Fruit fly (Drosophila melanogaster): Measurements from ENCODE around the gene bgm.

bgm gene

dm6 chr2L:14047170-14047632 lies 34.4 kb downstream of the bgm start, which contains the start of gene NimC4 (continued):
- peak; percentile 87 for TF ChIP-seq CG17328 (GFP tag; IDR thresholded peaks at IDR 0.05)
- peak; percentile 61; the same call in 1 of the 2 replicates for TF ChIP-seq CG14667 (GFP tag; IDR thresholded peaks at IDR 0.05)
- peak; percentile 35 for TF ChIP-seq CG4617 (GFP tag; optimal IDR thresholded peaks at IDR 0.05; ENCODE audit: borderline replicate concordance)
- TF ChIP-seq al (GFP tag; IDR thresholded peaks at IDR 0.05): no peak
- peak; percentile 32 for TF ChIP-seq CG13624 (GFP tag; optimal IDR thresholded peaks at IDR 0.05)
- peak; percentile 78 for TF ChIP-seq gt (GFP tag; IDR thresholded peaks at IDR 0.05)
- TF ChIP-seq Atf3 (GFP tag; optimal IDR thresholded peaks at IDR 0.05): peak; percentile 66
- TF ChIP-seq PHDP (tag; optimal IDR thresholded peaks at IDR 0.05): peak; percentile 20
- TF ChIP-seq nmo (GFP tag; optimal IDR thresholded peaks at IDR 0.05): peak; percentile 85
- no peak for TF ChIP-seq CG13287 (GFP tag; IDR thresholded peaks at IDR 0.05; ENCODE audit: partially characterized antibody)
- TF ChIP-seq Adf1 (GFP tag; IDR thresholded peaks at IDR 0.05): no peak
- no peak for TF ChIP-seq CrebB (tag; optimal IDR thresholded peaks at IDR 0.05)
- TF ChIP-seq sna (GFP tag; IDR thresholded peaks at IDR 0.05; ENCODE audit: partially characterized antibody): no peak
- no peak for TF ChIP-seq Hand (GFP tag; optimal IDR thresholded peaks at IDR 0.05)
- peak; percentile 46 for TF ChIP-seq CG15601 (tag; optimal IDR thresholded peaks at IDR 0.05)
- no peak for TF ChIP-seq HLH4C (GFP tag; IDR thresholded peaks at IDR 0.05; ENCODE audit: partially characterized antibody)
- TF ChIP-seq zfh2 (GFP tag; optimal IDR thresholded peaks at IDR 0.05): no peak
- no peak for TF ChIP-seq CG6175 (GFP tag; IDR thresholded peaks at IDR 0.05)
- no peak for TF ChIP-seq CTCF (GFP tag; optimal IDR thresholded peaks at IDR 0.05)
- no peak for TF ChIP-seq Meics (GFP tag; optimal IDR thresholded peaks at IDR 0.05)
- peak; percentile 81; the same call in 2 of the 3 replicates for TF ChIP-seq CG34422 (GFP tag; IDR thresholded peaks at IDR 0.05)
- peak; percentile 57 for TF ChIP-seq CG11504 (tag; optimal IDR thresholded peaks at IDR 0.05)
- TF ChIP-seq jing (GFP tag; optimal IDR thresholded peaks at IDR 0.05): peak; percentile 51
- peak; percentile 99 for TF ChIP-seq CG15696 (tag; optimal IDR thresholded peaks at IDR 0.05)
- peak; percentile 46 for TF ChIP-seq CHES-1-like (GFP tag; optimal IDR thresholded peaks at IDR 0.05)
- peak; percentile 69 for TF ChIP-seq MTF-1 (GFP tag; optimal IDR thresholded peaks at IDR 0.05; ENCODE audit: borderline replicate concordance)
- TF ChIP-seq CG7839 (tag; optimal IDR thresholded peaks at IDR 0.05): peak; percentile 78
- no peak for TF ChIP-seq CG3281 (GFP tag; optimal IDR thresholded peaks at IDR 0.05)
- TF ChIP-seq exex (tag; optimal IDR thresholded peaks at IDR 0.05): no peak
- peak; percentile 50 for TF ChIP-seq aop (GFP tag; IDR thresholded peaks at IDR 0.05)
- TF ChIP-seq ftz-f1 (GFP tag; optimal IDR thresholded peaks at IDR 0.05): no peak
- TF ChIP-seq BtbVII (GFP tag; optimal IDR thresholded peaks at IDR 0.05): no peak
- peak; percentile 22 for TF ChIP-seq Asciz (GFP tag; optimal IDR thresholded peaks at IDR 0.05)
- TF ChIP-seq dati (GFP tag; IDR thresholded peaks at IDR 0.05): peak; percentile 58; the same call in 1 of the 2 replicates
- TF ChIP-seq Six4 (GFP tag; optimal IDR thresholded peaks at IDR 0.05): peak; percentile 65
- TF ChIP-seq Bgb (GFP tag; IDR thresholded peaks at IDR 0.05; ENCODE audit: partially characterized antibody): no peak
- TF ChIP-seq C15 (GFP tag; IDR thresholded peaks at IDR 0.05): no peak
- TF ChIP-seq bowl (GFP tag; IDR thresholded peaks at IDR 0.05): no peak
- peak; percentile 56; the same call in 1 of the 3 replicates for TF ChIP-seq z (GFP tag; IDR thresholded peaks at IDR 0.05)
- TF ChIP-seq usp (GFP tag; optimal IDR thresholded peaks at IDR 0.05): no peak
- no peak for TF ChIP-seq lbe (GFP tag; optimal IDR thresholded peaks at IDR 0.05)
- no peak for TF ChIP-seq Eip74EF (GFP tag; optimal IDR thresholded peaks at IDR 0.05)
- TF ChIP-seq grn (GFP tag; optimal IDR thresholded peaks at IDR 0.05): peak; percentile 87
- TF ChIP-seq CG10654 (GFP tag; optimal IDR thresholded peaks at IDR 0.05): peak; percentile 59
- peak; percentile 82 for TF ChIP-seq vvl (GFP tag; IDR thresholded peaks at IDR 0.05)
- no peak for TF ChIP-seq Dip2 (GFP tag; IDR thresholded peaks at IDR 0.05)
- no peak for TF ChIP-seq CG31224 (GFP tag; IDR thresholded peaks at IDR 0.05)
- peak; percentile 42 for TF ChIP-seq Drgx (GFP tag; IDR thresholded peaks at IDR 0.05)
- TF ChIP-seq H2.0 (GFP tag; IDR thresholded peaks at IDR 0.05): peak; percentile 70
- no peak for TF ChIP-seq bigmax (GFP tag; optimal IDR thresholded peaks at IDR 0.05)
- peak; percentile 59 for TF ChIP-seq disco-r (GFP tag; optimal IDR thresholded peaks at IDR 0.05)
- no peak for TF ChIP-seq hth (optimal IDR thresholded peaks at IDR 0.05)

Measured in whole organism, embryonic.